Worm (Caenorhabditis elegans): ENCODE measurements around the gene odr-8.

DNA sequence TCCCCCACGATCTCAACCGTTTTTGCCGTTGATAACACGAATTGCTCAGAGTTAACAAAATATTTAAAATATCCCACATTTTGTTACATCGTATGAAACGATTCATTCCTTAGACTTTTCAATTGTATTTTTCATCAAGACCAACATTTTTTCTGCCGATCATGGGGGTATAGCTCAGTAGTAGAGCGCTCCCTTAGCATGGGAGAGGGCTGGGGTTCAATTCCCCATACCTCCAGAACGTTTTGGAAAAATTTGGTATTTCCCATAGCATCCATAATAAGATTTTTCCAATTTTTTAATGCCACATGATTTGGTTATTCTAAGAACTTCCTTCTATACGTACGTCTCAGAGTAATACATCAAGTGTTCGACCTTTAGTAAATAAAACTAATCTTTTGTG, 20.5 kb downstream of the odr-8 start:
- TF ChIP-seq lir-3 (tag; optimal IDR thresholded peaks at IDR 0.05) (no peak), pha-4 (GFP tag; IDR thresholded peaks at IDR 0.05) (no peak), pha-4 (tag; optimal IDR thresholded peaks at IDR 0.05) (no peak)
